Worm (Caenorhabditis elegans): ENCODE results near the gene F01E11.18.

DNA sequence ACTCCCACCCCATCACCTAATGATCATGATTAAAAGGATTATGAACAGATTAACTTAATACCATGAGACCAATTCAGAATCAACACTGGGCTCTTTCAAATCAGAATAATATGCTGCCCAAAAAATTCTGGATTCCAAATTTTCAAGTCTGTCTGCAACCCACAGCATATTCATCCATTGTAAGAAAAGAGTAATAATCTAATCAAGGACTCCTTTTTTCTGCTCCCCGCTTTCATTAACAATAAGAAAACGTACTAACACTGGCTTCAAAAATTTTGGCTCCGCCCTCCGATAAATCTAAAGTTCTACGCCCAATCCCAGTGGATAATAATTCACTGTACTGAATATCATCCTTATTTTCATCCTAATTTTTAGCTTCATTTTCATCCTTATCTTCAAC, 1.2 kb upstream of the F01E11.18 start:
- no peak for TF ChIP-seq pqm-1 (tag; optimal IDR thresholded peaks at IDR 0.05)
- no peak for TF ChIP-seq hpl-2 (GFP tag; optimal IDR thresholded peaks at IDR 0.05)
- TF ChIP-seq mdl-1 (tag; optimal IDR thresholded peaks at IDR 0.05), result no peak

Data from whole organism, L1 larva.